Fruit fly (Drosophila melanogaster) whole organism, wandering third instar larva: Measurements from ENCODE around the gene CG7201.

Experiments used
- Dfd ChIP-seq: fragments of >200 bp; optimal IDR thresholded peaks from 2 replicates; lab custom pipeline; 2017; ENCODE audit warnings: missing biosample characterization, missing genetic modification characterization
- Hnf4 ChIP-seq: fragments of 200-800 bp; sonication (Bioruptor generic); optimal IDR thresholded peaks from 2 replicates; lab custom pipeline; 2016; ENCODE audit warnings: missing biosample characterization, mild to moderate bottlenecking, missing genetic modification characterization
- Hr83 ChIP-seq: fragments of 200-300 bp; sonication (Bioruptor generic); optimal IDR thresholded peaks from 2 replicates; lab custom pipeline; 2016; ENCODE audit warnings: missing biosample characterization, mild to moderate bottlenecking, missing genetic modification characterization, moderate library complexity; ENCODE audit not compliant: poor library complexity, severe bottlenecking
- Myc ChIP-seq: fragments of >200 bp; optimal IDR thresholded peaks from 2 replicates; lab custom pipeline; 2017
- N ChIP-seq: fragments of >200 bp; optimal IDR thresholded peaks from 2 replicates; lab custom pipeline; 2018; ENCODE audit warnings: missing biosample characterization, missing external identifiers, missing genetic modification characterization
- br ChIP-seq: fragments of 200-800 bp; sonication (Bioruptor generic); optimal IDR thresholded peaks from 2 replicates; lab custom pipeline; 2016; ENCODE audit warnings: missing biosample characterization, missing genetic modification characterization
- fru ChIP-seq: fragments of 200-800 bp; sonication (Bioruptor generic); optimal IDR thresholded peaks from 3 replicates; lab custom pipeline; 2016; ENCODE audit warnings: missing biosample characterization, mild to moderate bottlenecking, missing genetic modification characterization
- h ChIP-seq: fragments of 200-800 bp; sonication (Bioruptor generic); optimal IDR thresholded peaks from 3 replicates; lab custom pipeline; 2016; ENCODE audit warnings: missing biosample characterization, mild to moderate bottlenecking, missing genetic modification characterization
- jim ChIP-seq: fragments of 175-275, 200-325 bp; sonication (Bioruptor generic); optimal IDR thresholded peaks from 2 replicates; lab custom pipeline; 2016; ENCODE audit warnings: missing biosample characterization, mild to moderate bottlenecking, missing genetic modification characterization
- lola ChIP-seq: fragments of >200 bp; optimal IDR thresholded peaks from 2 replicates; lab custom pipeline; 2017; ENCODE audit warnings: missing biosample characterization, missing genetic modification characterization
- pan ChIP-seq: fragments of >200 bp; optimal IDR thresholded peaks from 2 replicates; lab custom pipeline; 2017
- psq ChIP-seq: fragments of 200-800 bp; sonication (Bioruptor generic); optimal IDR thresholded peaks from 3 replicates; lab custom pipeline; 2017; ENCODE audit warnings: missing biosample characterization, mild to moderate bottlenecking, missing genetic modification characterization, moderate library complexity
- sage ChIP-seq: fragments of 200-800 bp; sonication (Bioruptor generic); optimal IDR thresholded peaks from 2 replicates; lab custom pipeline; 2016; ENCODE audit warnings: missing biosample characterization, mild to moderate bottlenecking, missing genetic modification characterization
- usp ChIP-seq: fragments of >200 bp; optimal IDR thresholded peaks from 2 replicates; lab custom pipeline; 2017; ENCODE audit warnings: missing biosample characterization, missing genetic modification characterization

DNA sequence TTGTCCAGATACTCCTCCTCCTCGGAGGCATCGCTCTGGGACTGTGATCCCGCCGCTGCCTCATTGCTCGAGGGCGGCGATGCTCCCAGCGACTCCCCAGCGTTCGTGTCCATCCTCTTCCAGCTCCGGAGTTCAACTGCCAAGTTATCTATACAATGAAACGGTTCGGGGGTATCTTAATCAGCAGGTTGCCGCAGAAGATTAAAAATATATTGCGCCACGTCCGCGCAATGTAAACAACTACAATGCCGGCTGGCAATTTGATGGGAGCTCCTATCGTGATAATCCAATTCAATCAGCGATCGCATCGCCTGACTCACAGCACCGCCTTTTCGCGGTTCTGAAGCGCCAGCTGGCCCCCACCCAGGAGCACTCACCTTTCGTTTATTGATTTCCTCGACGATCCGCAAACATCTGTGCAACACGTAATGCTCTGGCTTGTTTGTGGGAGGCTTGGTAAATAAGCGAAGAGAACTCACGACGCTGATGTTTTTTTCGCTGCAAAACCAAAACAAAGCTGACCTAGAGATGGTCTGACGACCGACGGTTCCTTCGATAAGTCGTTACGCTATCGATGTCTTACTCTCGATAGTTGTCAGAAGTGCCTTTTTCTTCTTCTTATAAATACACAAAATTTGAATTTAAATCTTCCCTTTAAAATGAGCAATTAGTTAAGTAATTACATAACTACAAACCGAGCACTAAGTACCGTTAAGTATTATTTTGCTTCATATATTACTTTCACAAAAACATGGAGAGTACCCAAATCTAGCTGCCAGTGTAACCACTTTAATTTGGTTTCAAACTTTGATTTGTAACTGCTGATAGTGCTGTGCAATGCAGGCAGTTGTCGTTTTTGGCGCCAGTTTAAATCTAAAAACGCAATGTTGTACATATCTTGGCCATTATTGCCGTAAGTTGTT is 5.5 kb downstream of the CG7201 start, which contains the start of gene cert:
- no peak for TF ChIP-seq N (GFP tag; lab: Kevin White, UChicago)
- TF ChIP-seq psq (GFP tag; lab: Kevin White, UChicago): peak; percentile 33
- peak; percentile 44 for TF ChIP-seq br
- TF ChIP-seq Myc: peak; percentile 5
- TF ChIP-seq sage (GFP tag; lab: Kevin White, UChicago): no peak
- peak; percentile 23 for TF ChIP-seq Hr83 (GFP tag; lab: Kevin White, UChicago)
- TF ChIP-seq jim (GFP tag; lab: Kevin White, UChicago): no peak
- TF ChIP-seq h: peak; percentile 52
- TF ChIP-seq Hnf4 (GFP tag; lab: Kevin White, UChicago): peak; percentile 50
- peak; percentile 39 for TF ChIP-seq fru (GFP tag; lab: Kevin White, UChicago)
- TF ChIP-seq lola (GFP tag; lab: Kevin White, UChicago): no peak
- TF ChIP-seq pan (lab: Kevin White, UChicago): no peak
- TF ChIP-seq usp (GFP tag; lab: Kevin White, UChicago): no peak
- no peak for TF ChIP-seq Dfd (GFP tag; lab: Kevin White, UChicago)
